Worm (Caenorhabditis elegans) whole organism, L2 larva: ENCODE measurements around the gene C03B1.5.

Experiments
- ama-1 ChIP-seq: fragments of 150-350 bp; optimal IDR thresholded peaks from 2 replicates; lab custom pipeline; 2018; ENCODE audit warnings: inconsistent platforms
- elt-3 ChIP-seq: sonication (generic microtip); optimal IDR thresholded peaks from 2 replicates; lab custom pipeline; 2017; ENCODE audit warnings: missing biosample characterization, missing genetic modification characterization

ce11 chrX:6319546-6319945 is 35.8 kb upstream of the C03B1.5 start, which contains the start of gene chtb-3:
- no peak for TF ChIP-seq elt-3
- TF ChIP-seq ama-1 (lab: Kevin White, UChicago), result no peak
